Fruit fly (Drosophila melanogaster) whole organism, prepupa: ENCODE measurements around the gene CG13473.

ENCODE experiments used
- Blimp-1 ChIP-seq: fragments of 200-800 bp; sonication (Bioruptor generic); optimal IDR thresholded peaks from 3 replicates; lab custom pipeline; 2017; ENCODE audit warnings: missing biosample characterization, missing genetic modification characterization, mild to moderate bottlenecking, moderate library complexity, missing genetic modification reagents
- CG10631 ChIP-seq: fragments of 200-800 bp; sonication (Bioruptor generic); optimal IDR thresholded peaks from 2 replicates; lab custom pipeline; 2016; ENCODE audit warnings: missing biosample characterization, missing genetic modification characterization
- CG10669 ChIP-seq: fragments of 200-800 bp; sonication (Bioruptor generic); optimal IDR thresholded peaks from 3 replicates; lab custom pipeline; 2018; ENCODE audit warnings: missing biosample characterization, mild to moderate bottlenecking, missing genetic modification characterization, moderate library complexity
- CG11294 ChIP-seq: fragments of 200-800 bp; sonication (Bioruptor generic); IDR thresholded peaks from 2 replicates; pipeline ENCODE4 v1.3.6; 2022; ENCODE audit warnings: missing biosample characterization, missing genetic modification characterization
- CG15336 ChIP-seq: fragments of 200-800 bp; sonication (Bioruptor generic); IDR thresholded peaks from 2 replicates; pipeline ENCODE4 v1.3.6; 2022; ENCODE audit warnings: missing biosample characterization, missing genetic modification characterization
- CG1621 ChIP-seq: fragments of 200-800 bp; sonication (Bioruptor generic); optimal IDR thresholded peaks from 3 replicates; lab custom pipeline; 2018; ENCODE audit warnings: missing biosample characterization, mild to moderate bottlenecking, missing genetic modification characterization
- CG16779 ChIP-seq: fragments of 200-800 bp; sonication (Bioruptor generic); optimal IDR thresholded peaks from 3 replicates; lab custom pipeline; 2017; ENCODE audit warnings: missing biosample characterization, mild to moderate bottlenecking, missing genetic modification characterization
- CG3032 ChIP-seq: fragments of 200-800 bp; optimal IDR thresholded peaks from 2 replicates; lab custom pipeline; 2019; ENCODE audit warnings: missing biosample characterization, mild to moderate bottlenecking, missing genetic modification characterization, moderate library complexity
- CG31627 ChIP-seq: fragments of 200-800 bp; sonication (Bioruptor generic); optimal IDR thresholded peaks from 3 replicates; lab custom pipeline; 2016; ENCODE audit warnings: missing biosample characterization, missing genetic modification characterization
- CG34406 ChIP-seq: fragments of 200-800 bp; sonication (Bioruptor generic); optimal IDR thresholded peaks from 3 replicates; lab custom pipeline; 2016; ENCODE audit warnings: missing biosample characterization, missing genetic modification characterization
- CG6163 ChIP-seq: fragments of 200-800 bp; sonication (Bioruptor generic); IDR thresholded peaks from 3 replicates; pipeline ENCODE4 v1.3.6; 2022; ENCODE audit warnings: missing biosample characterization, missing genetic modification characterization
- CG6276 ChIP-seq: fragments of 200-800 bp; sonication (Bioruptor generic); optimal IDR thresholded peaks from 2 replicates; lab custom pipeline; 2017; ENCODE audit warnings: missing biosample characterization, mild to moderate bottlenecking, missing genetic modification characterization
- CG6792 ChIP-seq: fragments of 200-800 bp; sonication (Bioruptor generic); optimal IDR thresholded peaks from 3 replicates; lab custom pipeline; 2016; ENCODE audit warnings: missing biosample characterization, missing genetic modification characterization
- CG6808 ChIP-seq: fragments of 200-800 bp; sonication (Bioruptor generic); optimal IDR thresholded peaks from 3 replicates; lab custom pipeline; 2017; ENCODE audit warnings: missing biosample characterization, missing genetic modification characterization, mild to moderate bottlenecking, moderate library complexity, missing genetic modification reagents
- CG6854 ChIP-seq: fragments of 200-800 bp; sonication (Bioruptor generic); optimal IDR thresholded peaks from 2 replicates; lab custom pipeline; 2017; ENCODE audit warnings: missing biosample characterization, mild to moderate bottlenecking, missing genetic modification characterization
- CG7368 ChIP-seq: fragments of 200-800 bp; sonication (Bioruptor generic); optimal IDR thresholded peaks from 3 replicates; lab custom pipeline; 2016; ENCODE audit warnings: missing biosample characterization, missing genetic modification characterization
- CG8119 ChIP-seq: fragments of 200-800 bp; sonication (Bioruptor generic); IDR thresholded peaks from 3 replicates; pipeline ENCODE4 v1.3.6; 2022; ENCODE audit warnings: missing biosample characterization, missing genetic modification characterization
- CG8632 ChIP-seq: fragments of 200-800 bp; sonication (Bioruptor generic); optimal IDR thresholded peaks from 3 replicates; lab custom pipeline; 2016; ENCODE audit warnings: missing biosample characterization, missing genetic modification characterization
- Eip75B ChIP-seq: fragments of 200-800 bp; sonication (Bioruptor generic); optimal IDR thresholded peaks from 3 replicates; lab custom pipeline; 2016; ENCODE audit warnings: missing biosample characterization, missing genetic modification characterization
- Eip78C ChIP-seq: fragments of 200-800 bp; sonication (Bioruptor generic); peaks from one replicate; lab custom pipeline; 2016; ENCODE audit warnings: missing biosample characterization, missing genetic modification characterization
- Eip93F ChIP-seq: fragments of 200-800 bp; sonication (Bioruptor generic); optimal IDR thresholded peaks from 2 replicates; lab custom pipeline; 2016; ENCODE audit warnings: missing biosample characterization, mild to moderate bottlenecking, missing genetic modification characterization
- Ets96B ChIP-seq: fragments of 200-800 bp; optimal IDR thresholded peaks from 2 replicates; lab custom pipeline; 2019; ENCODE audit warnings: missing biosample characterization, mild to moderate bottlenecking, missing genetic modification characterization, moderate library complexity
- Gug ChIP-seq: fragments of 200-800 bp; sonication (Bioruptor generic); IDR thresholded peaks from 2 replicates; pipeline ENCODE4 v1.3.6; 2022; ENCODE audit warnings: missing biosample characterization, missing genetic modification characterization
- Hr4 ChIP-seq: fragments of 200-800 bp; sonication (Bioruptor generic); optimal IDR thresholded peaks from 3 replicates; lab custom pipeline; 2016; ENCODE audit warnings: missing biosample characterization, missing genetic modification characterization
- Lpt ChIP-seq: fragments of 200-800 bp; sonication (Bioruptor generic); optimal IDR thresholded peaks from 3 replicates; lab custom pipeline; 2016; ENCODE audit warnings: missing biosample characterization, missing genetic modification characterization
- Met ChIP-seq: fragments of 200-800 bp; sonication (Bioruptor generic); optimal IDR thresholded peaks from 3 replicates; lab custom pipeline; 2016; ENCODE audit warnings: missing biosample characterization, missing genetic modification characterization
- OdsH ChIP-seq: fragments of 200-800 bp; sonication (Bioruptor generic); optimal IDR thresholded peaks from 3 replicates; lab custom pipeline; 2016; ENCODE audit warnings: missing biosample characterization, missing genetic modification characterization
- Smox ChIP-seq: fragments of 200-800 bp; sonication (Bioruptor generic); optimal IDR thresholded peaks from 3 replicates; lab custom pipeline; 2016; ENCODE audit warnings: missing biosample characterization, missing genetic modification characterization
- Sox14 ChIP-seq: fragments of 200-800 bp; sonication (Bioruptor generic); optimal IDR thresholded peaks from 3 replicates; lab custom pipeline; 2016; ENCODE audit warnings: missing biosample characterization, missing genetic modification characterization
- achi ChIP-seq: fragments of 200-800 bp; sonication (Bioruptor generic); optimal IDR thresholded peaks from 3 replicates; lab custom pipeline; 2016; ENCODE audit warnings: missing biosample characterization, missing genetic modification characterization
- cyc ChIP-seq: fragments of 200-800 bp; sonication (Bioruptor generic); optimal IDR thresholded peaks from 3 replicates; lab custom pipeline; 2016; ENCODE audit warnings: missing biosample characterization, missing genetic modification characterization
- dac ChIP-seq: fragments of 200-800 bp; sonication (Bioruptor generic); optimal IDR thresholded peaks from 2 replicates; lab custom pipeline; 2017; ENCODE audit warnings: missing biosample characterization, mild to moderate bottlenecking, missing genetic modification characterization
- dsx ChIP-seq: fragments of 200-800 bp; optimal IDR thresholded peaks from 3 replicates; lab custom pipeline; 2019; ENCODE audit warnings: missing biosample characterization, mild to moderate bottlenecking, missing genetic modification characterization, moderate library complexity; ENCODE audit not compliant: poor library complexity, severe bottlenecking
- eg ChIP-seq: fragments of 200-800 bp; sonication (Bioruptor generic); IDR thresholded peaks from 3 replicates; pipeline ENCODE4 v1.3.6; 2022; ENCODE audit warnings: missing biosample characterization, missing genetic modification characterization
- esn ChIP-seq: fragments of 200-800 bp; sonication (Bioruptor generic); optimal IDR thresholded peaks from 2 replicates; lab custom pipeline; 2016; ENCODE audit warnings: missing biosample characterization, mild to moderate bottlenecking, missing genetic modification characterization, moderate library complexity
- fd59A ChIP-seq: fragments of 200-800 bp; sonication (Bioruptor generic); optimal IDR thresholded peaks from 2 replicates; lab custom pipeline; 2017; ENCODE audit warnings: missing biosample characterization, mild to moderate bottlenecking, missing genetic modification characterization, missing genetic modification reagents
- fd85E ChIP-seq: fragments of 200-800 bp; sonication (Bioruptor generic); optimal IDR thresholded peaks from 3 replicates; lab custom pipeline; 2016; ENCODE audit warnings: missing biosample characterization, missing genetic modification characterization
- fkh ChIP-seq: fragments of 200-800 bp; sonication (Bioruptor generic); optimal IDR thresholded peaks from 3 replicates; lab custom pipeline; 2017; ENCODE audit warnings: missing biosample characterization, mild to moderate bottlenecking, missing genetic modification characterization, moderate library complexity
- lz ChIP-seq: fragments of 200-800 bp; sonication (Bioruptor generic); optimal IDR thresholded peaks from 3 replicates; lab custom pipeline; 2016; ENCODE audit warnings: missing biosample characterization, missing genetic modification characterization
- net ChIP-seq: fragments of 200-800 bp; sonication (Bioruptor generic); optimal IDR thresholded peaks from 3 replicates; lab custom pipeline; 2016; ENCODE audit warnings: missing biosample characterization, missing genetic modification characterization
- pdm3 ChIP-seq: fragments of 200-800 bp; sonication (Bioruptor generic); optimal IDR thresholded peaks from 3 replicates; lab custom pipeline; 2016; ENCODE audit warnings: missing biosample characterization, missing genetic modification characterization
- ss ChIP-seq, 2 experiments: fragments of 200-800 bp; sonication (Bioruptor generic); optimal IDR thresholded peaks; 2 replicates in 1 of 2; 3 replicates in 1 of 2; lab custom pipeline; 2017 to 2018; ENCODE audit warnings: mild to moderate bottlenecking in 2 of 2, missing biosample characterization in 2 of 2, missing genetic modification characterization in 2 of 2, moderate library complexity in 1 of 2
- svp ChIP-seq: fragments of 200-800 bp; sonication (Bioruptor generic); peaks from one replicate; lab custom pipeline; 2016; ENCODE audit warnings: missing biosample characterization, missing genetic modification characterization
- topi ChIP-seq: fragments of 200-800 bp; sonication (Bioruptor generic); optimal IDR thresholded peaks from 3 replicates; lab custom pipeline; 2016; ENCODE audit warnings: missing biosample characterization, missing genetic modification characterization

The CG13473 gene

DNA sequence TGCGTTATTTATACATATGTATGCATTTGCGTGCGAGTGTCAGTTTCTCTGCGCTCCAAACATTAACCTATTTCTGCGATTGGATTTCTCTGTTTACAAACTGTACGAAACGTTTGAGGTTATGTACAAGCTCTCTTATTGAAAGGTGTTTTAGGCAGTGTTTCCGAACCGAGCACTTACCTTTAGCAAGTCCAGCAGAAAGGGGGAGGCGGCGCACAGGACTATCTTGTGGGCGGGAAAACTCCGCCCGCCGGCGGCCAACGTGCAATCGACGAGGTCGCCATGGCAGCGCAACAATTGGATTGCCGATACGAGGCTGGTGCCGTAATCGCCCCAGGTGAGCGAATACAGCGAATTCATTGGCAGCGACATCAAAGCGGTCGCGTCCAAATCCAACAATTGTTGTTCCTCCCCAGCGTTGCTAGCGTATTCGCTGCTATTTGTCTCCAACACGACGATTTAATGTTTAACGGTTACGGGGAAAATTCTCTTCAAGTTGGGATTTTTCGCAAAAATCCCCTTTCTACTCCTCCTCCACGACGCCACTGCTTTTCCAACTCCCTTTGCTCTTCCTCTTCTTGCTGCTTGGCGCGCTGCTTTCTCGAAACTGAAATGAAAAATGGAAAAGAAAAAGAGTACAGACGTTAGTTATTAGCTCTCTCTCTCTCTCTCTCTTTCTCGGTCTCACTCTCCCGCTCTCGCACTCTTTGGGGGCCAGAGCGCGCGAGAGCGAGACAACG lies 28.3 kb downstream of the CG13473 start (continued):
- TF ChIP-seq esn (GFP tag; lab: Kevin White, UChicago): peak; percentile 89
- TF ChIP-seq CG6854: peak; percentile 47
- peak; percentile 88 for TF ChIP-seq CG6792 (GFP tag; lab: Kevin White, UChicago)
- TF ChIP-seq CG6163 (GFP tag; lab: Robert Waterston, UW): peak; percentile 96
- TF ChIP-seq CG10631 (GFP tag; lab: Kevin White, UChicago): peak; percentile 91
- peak; percentile 94 for TF ChIP-seq CG31627
- peak; percentile 93 for TF ChIP-seq dac (GFP tag; lab: Kevin White, UChicago)
- TF ChIP-seq CG6808 (GFP tag; lab: Kevin White, UChicago): peak; percentile 76
- TF ChIP-seq eg (GFP tag; lab: Robert Waterston, UW): peak; percentile 96
- TF ChIP-seq net (GFP tag; lab: Kevin White, UChicago): peak; percentile 92
- TF ChIP-seq CG15336: peak; percentile 94
- TF ChIP-seq CG11294 (GFP tag; lab: Robert Waterston, UW): peak; percentile 95
- peak; percentile 78 for TF ChIP-seq Ets96B (tag; lab: Kevin White, UChicago)
- TF ChIP-seq Smox (GFP tag; lab: Kevin White, UChicago): peak; percentile 90
- TF ChIP-seq CG3032 (tag; lab: Kevin White, UChicago): peak; percentile 85
- TF ChIP-seq fkh (GFP tag; lab: Kevin White, UChicago): peak; percentile 81
- TF ChIP-seq achi: peak; percentile 90
- peak; percentile 95 for TF ChIP-seq svp (GFP tag; lab: Kevin White, UChicago)
- peak; percentile 90 for TF ChIP-seq Met (GFP tag; lab: Kevin White, UChicago)
- TF ChIP-seq CG8119 (GFP tag; lab: Robert Waterston, UW): peak; percentile 95
- peak; percentile 93 for TF ChIP-seq OdsH (GFP tag; lab: Kevin White, UChicago)
- TF ChIP-seq CG7368 (GFP tag; lab: Kevin White, UChicago): peak; percentile 91
- TF ChIP-seq lz (GFP tag; lab: Kevin White, UChicago): peak; percentile 92
- TF ChIP-seq Sox14 (GFP tag; lab: Kevin White, UChicago): peak; percentile 92
- peak; percentile 97 for TF ChIP-seq Eip78C (GFP tag; lab: Kevin White, UChicago)
- peak; percentile 94 for TF ChIP-seq pdm3 (GFP tag; lab: Kevin White, UChicago)
- peak; percentile 96 for TF ChIP-seq Hr4
- peak; percentile 80 for TF ChIP-seq CG1621
- TF ChIP-seq fd59A (GFP tag; lab: Kevin White, UChicago): peak; percentile 85
- peak; percentile 89 for TF ChIP-seq CG34406 (GFP tag; lab: Kevin White, UChicago)
- TF ChIP-seq CG8632: peak; percentile 83
- peak; percentile 88 for TF ChIP-seq CG6276 (GFP tag; lab: Kevin White, UChicago)
- peak; percentile 91 for TF ChIP-seq Lpt (GFP tag; lab: Kevin White, UChicago)
- peak; percentile 88 for TF ChIP-seq topi (GFP tag; lab: Kevin White, UChicago)
- peak; percentile 83 for TF ChIP-seq CG10669 (GFP tag; lab: Kevin White, UChicago)
- TF ChIP-seq, all 60 proteins: peak for 60

DNA sequence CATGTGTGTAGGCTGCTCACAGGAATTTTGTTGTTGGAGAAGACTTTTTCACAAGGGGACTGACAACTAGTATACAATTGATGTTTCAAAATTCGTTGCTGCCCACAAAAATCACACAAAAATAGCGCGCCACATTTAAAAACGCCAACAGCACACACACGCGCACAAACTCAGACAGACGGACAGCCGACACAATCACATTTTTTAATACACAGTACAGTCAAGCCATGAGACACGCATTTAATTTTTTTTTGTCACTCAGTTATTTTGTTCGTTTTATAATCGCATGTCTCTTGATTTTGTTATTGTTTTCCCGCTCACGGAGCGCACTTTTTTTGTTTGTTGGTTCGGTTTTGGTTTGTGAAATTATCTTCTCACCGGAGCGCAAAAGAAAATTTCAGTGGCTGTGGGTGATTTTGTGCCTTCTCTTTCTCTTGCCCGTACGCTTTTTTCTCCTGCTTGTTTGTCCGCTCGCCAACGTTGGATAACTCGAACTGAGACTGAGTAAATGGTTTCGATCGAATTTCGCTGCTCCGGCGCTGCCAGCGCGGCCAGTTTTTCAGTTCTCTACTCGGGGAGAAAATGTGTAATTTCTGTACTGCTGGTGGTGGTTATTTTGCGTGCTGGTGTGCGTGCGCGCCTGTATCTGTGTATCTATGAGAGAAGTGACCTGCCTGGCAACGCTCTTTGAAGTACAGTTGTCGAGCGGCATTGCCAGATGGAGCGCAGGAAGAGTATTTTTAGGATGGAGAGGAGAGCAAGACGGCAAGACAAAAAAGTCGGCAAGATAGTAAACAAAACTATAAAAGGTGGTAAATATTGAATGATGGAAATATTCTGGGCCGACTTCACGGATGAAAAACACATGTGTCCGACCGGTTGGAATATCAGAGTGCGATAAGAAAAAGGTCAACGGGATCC lies 29.2 kb downstream of the CG13473 start, which contains the start of gene CG42507:
CG42507 (minus strand) TSS at position 499 of the 921 bp plus-strand sequence.
- TF ChIP-seq CG15336: peak; percentile 20; the same call in 1 of the 2 replicates
- no peak for TF ChIP-seq CG10669 (GFP tag; lab: Kevin White, UChicago)
- no peak for TF ChIP-seq fd85E (GFP tag; lab: Kevin White, UChicago)
- TF ChIP-seq Eip78C (GFP tag; lab: Kevin White, UChicago): no peak
- TF ChIP-seq net (GFP tag; lab: Kevin White, UChicago): peak; percentile 46
- peak; percentile 38; the same call in 2 of the 3 replicates for TF ChIP-seq CG8119 (GFP tag; lab: Robert Waterston, UW)
- TF ChIP-seq dsx (GFP tag; lab: Kevin White, UChicago): peak; percentile 66
- no peak for TF ChIP-seq Gug (GFP tag; lab: Robert Waterston, UW)
- no peak for TF ChIP-seq OdsH (GFP tag; lab: Kevin White, UChicago)
- TF ChIP-seq Blimp-1 (GFP tag; lab: Kevin White, UChicago): no peak
- TF ChIP-seq CG6276 (GFP tag; lab: Kevin White, UChicago): peak; percentile 31
- TF ChIP-seq CG31627: no peak
- no peak for TF ChIP-seq Eip93F
- no peak for TF ChIP-seq CG3032 (tag; lab: Kevin White, UChicago)
- TF ChIP-seq CG7368 (GFP tag; lab: Kevin White, UChicago): no peak
- no peak for TF ChIP-seq cyc (GFP tag; lab: Kevin White, UChicago)
- TF ChIP-seq svp (GFP tag; lab: Kevin White, UChicago): peak; percentile 55
- no peak for TF ChIP-seq topi (GFP tag; lab: Kevin White, UChicago)
- TF ChIP-seq CG10631 (GFP tag; lab: Kevin White, UChicago): peak; percentile 17
- peak; percentile 60; the same call in 2 of the 3 replicates for TF ChIP-seq CG6163 (GFP tag; lab: Robert Waterston, UW)
- no peak for TF ChIP-seq Eip75B
- TF ChIP-seq dac (GFP tag; lab: Kevin White, UChicago): no peak
- TF ChIP-seq CG6854: peak; percentile 71
- TF ChIP-seq lz (GFP tag; lab: Kevin White, UChicago): no peak
- TF ChIP-seq fkh (GFP tag; lab: Kevin White, UChicago): peak; percentile 98
- TF ChIP-seq ss (GFP tag; optimal IDR thresholded peaks at IDR 0.05; lab: Kevin White, UChicago): peak; percentile 23 to 50
- peak; percentile 30 for TF ChIP-seq CG16779 (tag; lab: Kevin White, UChicago)
